Fruit fly (Drosophila melanogaster): ENCODE results near the gene CG7329.

The CG7329 gene

DNA sequence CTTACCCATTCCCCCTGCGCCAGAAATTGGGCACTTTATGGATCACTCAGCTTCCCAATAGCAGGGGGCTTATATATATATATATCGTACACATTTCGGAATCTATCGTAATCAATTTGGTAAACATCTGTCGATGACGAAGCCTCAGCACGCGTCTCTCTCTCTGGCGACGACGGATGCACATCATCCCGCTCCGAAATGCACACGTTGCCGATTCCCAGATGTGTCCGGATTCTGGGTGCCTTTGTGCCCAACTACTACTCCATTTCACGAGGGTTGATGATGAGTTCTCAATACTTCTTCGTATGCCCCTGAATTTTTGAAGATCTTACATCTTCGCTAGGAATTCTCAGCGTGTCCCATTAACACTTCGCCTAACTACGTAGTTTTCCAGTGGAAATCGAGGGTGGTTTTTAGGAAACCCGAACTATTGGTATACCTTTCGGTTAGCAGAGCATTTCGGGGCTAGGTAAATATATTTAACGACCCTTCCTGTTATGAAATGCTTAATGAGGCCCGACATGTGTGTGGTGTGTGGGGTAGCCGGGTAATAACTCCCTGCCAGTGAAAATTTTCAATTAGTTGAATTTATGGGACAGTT lies 29.5 kb downstream of the CG7329 start:
- TF ChIP-seq CG17801 (GFP tag; optimal IDR thresholded peaks at IDR 0.05; ENCODE audit: partially characterized antibody), result no peak

DNA sequence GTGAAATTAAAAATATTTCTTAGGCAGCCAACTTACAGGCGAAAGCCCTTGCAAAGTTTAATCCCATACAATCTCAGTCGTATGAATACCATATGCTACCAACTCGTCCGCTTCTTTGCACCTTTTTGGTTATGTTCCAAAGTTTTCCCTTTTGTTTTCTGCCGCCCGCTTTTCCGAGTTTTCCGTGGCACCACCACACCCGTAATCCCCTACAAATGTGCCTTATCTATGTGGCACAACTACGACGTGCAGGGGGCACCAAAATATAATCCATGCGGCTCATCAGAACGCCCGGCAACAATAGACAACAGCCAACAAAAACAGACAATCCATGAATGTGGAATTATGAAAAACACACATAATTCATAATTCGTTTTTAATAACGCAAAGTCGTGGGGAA lies 30.6 kb downstream of the CG7329 start:
- no peak for TF ChIP-seq CG17801 (GFP tag; optimal IDR thresholded peaks at IDR 0.05; ENCODE audit: partially characterized antibody)

DNA sequence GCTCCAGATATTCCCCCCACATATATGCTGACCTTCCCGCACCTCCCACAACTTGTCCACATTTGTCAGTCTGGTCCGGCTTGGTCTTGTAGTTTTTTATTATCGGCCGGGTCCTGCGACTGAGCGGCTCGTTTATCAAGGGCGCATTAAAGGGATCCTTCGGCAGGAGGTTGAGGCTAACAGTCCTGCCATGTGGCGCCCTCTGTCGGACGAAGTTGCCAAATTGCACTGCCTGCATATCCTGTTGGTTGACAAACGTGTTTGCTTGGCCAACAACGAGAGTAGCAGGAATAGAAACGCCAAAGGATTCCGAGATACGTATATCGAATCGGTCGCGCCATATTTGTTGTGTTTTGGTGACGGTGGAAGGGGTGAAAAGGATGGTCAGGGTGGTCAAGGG lies 34.7 kb downstream of the CG7329 start:
- TF ChIP-seq CG17801 (GFP tag; optimal IDR thresholded peaks at IDR 0.05; ENCODE audit: partially characterized antibody), result no peak

DNA sequence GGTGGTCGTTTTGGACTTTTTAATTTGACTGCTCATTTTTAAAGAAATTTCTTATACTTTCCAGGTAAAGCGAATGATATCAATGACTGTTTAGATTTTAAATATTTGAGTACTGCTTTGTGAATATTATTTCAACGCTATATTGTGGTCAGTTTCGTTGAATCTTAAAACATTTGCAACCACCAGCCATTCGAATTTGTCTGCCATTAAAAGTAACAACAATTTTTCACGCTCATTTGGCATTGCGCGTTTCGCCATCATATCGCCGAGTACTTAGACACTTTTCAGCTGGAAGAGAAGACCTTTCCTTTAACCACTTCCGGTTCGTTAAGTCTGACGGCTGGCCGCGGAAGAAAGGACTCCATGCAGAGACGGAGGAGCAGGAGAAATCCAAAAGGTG lies 56.7 kb downstream of the CG7329 start, which contains the start of gene CG34161:
TSS of gene CG34161 (minus strand) at position 101 of the 400 bp plus-strand sequence.
- no peak for TF ChIP-seq CG17801 (GFP tag; optimal IDR thresholded peaks at IDR 0.05; ENCODE audit: partially characterized antibody)

DNA sequence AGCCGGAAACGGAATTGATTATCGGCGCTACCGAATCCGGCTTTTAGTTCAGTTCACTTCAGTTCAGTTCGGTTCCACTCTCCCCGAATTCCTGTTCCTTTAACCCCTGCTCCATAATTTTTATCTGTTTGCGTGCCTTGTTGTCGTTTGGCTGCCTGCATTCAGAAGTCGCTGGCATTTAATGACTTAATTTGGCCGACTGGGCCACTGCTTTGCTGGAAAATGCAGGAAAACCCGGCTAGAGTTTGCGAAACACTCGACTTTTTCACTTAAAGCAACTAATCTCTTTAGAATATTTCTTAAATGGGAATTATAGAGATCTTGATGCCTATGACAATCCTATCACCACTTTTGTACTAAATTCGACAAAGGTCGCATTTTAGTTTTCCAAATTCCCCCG lies 58.8 kb downstream of the CG7329 start, which contains the start of gene CG34160:
TSS of gene CG34160 (plus strand) at position 301 of the 400 bp plus-strand sequence.
- TF ChIP-seq CG17801 (GFP tag; optimal IDR thresholded peaks at IDR 0.05; ENCODE audit: partially characterized antibody), result no peak

All from ovary, adult (tissue).